Worm (Caenorhabditis elegans) whole organism, L4 larva: ENCODE measurements around the gene sphk-1.

ENCODE experiments used
- D1046.2 ChIP-seq: fragments of 200-800 bp; sonication (Bioruptor generic); IDR thresholded peaks from 2 replicates; pipeline ENCODE4 v1.3.6; 2022; ENCODE audit warnings: missing genetic modification characterization, missing compliant biosample characterization
- T26A8.4 ChIP-seq: fragments of 200-800 bp; sonication (Bioruptor generic); IDR thresholded peaks from 2 replicates; pipeline ENCODE4 v1.3.6; 2022; ENCODE audit warnings: missing genetic modification characterization, missing compliant biosample characterization
- Y48G9A.11 ChIP-seq: fragments of 200-800 bp; sonication (Bioruptor generic); IDR thresholded peaks from 2 replicates; pipeline ENCODE4 v1.3.6; 2022; ENCODE audit warnings: missing genetic modification reagents, missing genetic modification characterization, missing compliant biosample characterization
- aha-1 ChIP-seq: fragments of 150-350 bp; peaks from one replicate; lab custom pipeline; 2014; ENCODE audit warnings: missing biosample characterization, missing genetic modification characterization
- ama-1 ChIP-seq: fragments of 150-350 bp; optimal IDR thresholded peaks from 2 replicates; lab custom pipeline; 2014; ENCODE audit warnings: inconsistent platforms, mixed read lengths
- arid-1 ChIP-seq: fragments of 200-800 bp; sonication (Bioruptor generic); conservative IDR thresholded peaks from 2 replicates; pipeline ENCODE4 v1.3.6; 2022; ENCODE audit warnings: missing genetic modification reagents, missing genetic modification characterization, missing compliant biosample characterization
- ceh-28 ChIP-seq: fragments of 150-350 bp; optimal IDR thresholded peaks from 2 replicates; lab custom pipeline; 2014; ENCODE audit warnings: missing biosample characterization, missing genetic modification reagents, missing genetic modification characterization
- ceh-44 ChIP-seq: fragments of 200-800 bp; sonication (Bioruptor generic); IDR thresholded peaks from 2 replicates; pipeline ENCODE4 v1.3.6; 2022; ENCODE audit warnings: missing genetic modification reagents, missing genetic modification characterization, missing compliant biosample characterization
- ces-1 ChIP-seq: fragments of 150-350 bp; sonication (generic microtip); optimal IDR thresholded peaks from 4 replicates; lab custom pipeline; 2014; ENCODE audit warnings: missing biosample characterization, missing genetic modification reagents, missing genetic modification characterization
- ctbp-1 ChIP-seq: fragments of 200-800 bp; sonication (Bioruptor generic); IDR thresholded peaks from 2 replicates; pipeline ENCODE4 v1.3.6; 2022; ENCODE audit warnings: missing genetic modification reagents, missing genetic modification characterization, missing compliant biosample characterization
- daf-16 ChIP-seq, 3 experiments: sonication (generic microtip); optimal IDR thresholded peaks; 2 replicates each; lab custom pipeline; 2016 to 2017; ENCODE audit warnings: missing genetic modification characterization in 3 of 3, missing genetic modification reagents in 3 of 3, mild to moderate bottlenecking in 2 of 3, missing compliant biosample characterization in 2 of 3, missing biosample characterization in 1 of 3, moderate library complexity in 1 of 3
- dmd-6 ChIP-seq: fragments of 200-800 bp; sonication (Bioruptor generic); IDR thresholded peaks from 2 replicates; pipeline ENCODE4 v1.3.6; 2022; ENCODE audit warnings: missing genetic modification reagents, missing genetic modification characterization, missing compliant biosample characterization
- duxl-1 ChIP-seq: sonication (generic microtip); optimal IDR thresholded peaks from 2 replicates; lab custom pipeline; 2016; ENCODE audit warnings: mild to moderate bottlenecking, missing genetic modification characterization, moderate library complexity, missing compliant biosample characterization; ENCODE audit not compliant: poor library complexity
- dve-1 ChIP-seq: sonication (generic microtip); optimal IDR thresholded peaks from 2 replicates; lab custom pipeline; 2017; ENCODE audit warnings: antibody characterized with exemption, mild to moderate bottlenecking, missing genetic modification characterization, missing compliant biosample characterization; ENCODE audit not compliant: insufficient read depth
- egl-27 ChIP-seq: sonication (generic microtip); optimal IDR thresholded peaks from 3 replicates; lab custom pipeline; 2017; ENCODE audit warnings: missing biosample characterization, missing genetic modification reagents, missing genetic modification characterization
- hif-1 ChIP-seq, 2 experiments: sonication (generic microtip); optimal IDR thresholded peaks; 2 replicates each; lab custom pipeline; 2016 to 2017; ENCODE audit warnings: missing compliant biosample characterization in 2 of 2, missing genetic modification characterization in 2 of 2, missing genetic modification reagents in 2 of 2, missing genotype in 2 of 2, mild to moderate bottlenecking in 1 of 2
- hlh-11 ChIP-seq: fragments of 200-800 bp; sonication (Bioruptor generic); optimal IDR thresholded peaks from 2 replicates; lab custom pipeline; 2018; ENCODE audit warnings: mild to moderate bottlenecking, missing genetic modification characterization, missing compliant biosample characterization
- hlh-30 ChIP-seq: sonication (generic microtip); optimal IDR thresholded peaks from 2 replicates; lab custom pipeline; 2017; ENCODE audit warnings: antibody characterized with exemption, mild to moderate bottlenecking, missing genetic modification characterization, missing compliant biosample characterization; ENCODE audit not compliant: insufficient read depth
- hmg-1.1 ChIP-seq: fragments of 200-800 bp; sonication (Bioruptor generic); IDR thresholded peaks from 2 replicates; pipeline ENCODE4 v1.3.6; 2022; ENCODE audit warnings: missing genetic modification reagents, missing genetic modification characterization, missing compliant biosample characterization
- lin-38 ChIP-seq: fragments of 200-800 bp; sonication (Bioruptor generic); IDR thresholded peaks from 2 replicates; pipeline ENCODE4 v1.3.6; 2022; ENCODE audit warnings: missing genetic modification reagents, missing genetic modification characterization, missing compliant biosample characterization
- lsy-2 ChIP-seq, 2 experiments: fragments of 150-350 bp in 1 of 2; sonication (generic microtip) in 1 of 2; optimal IDR thresholded peaks; 2 replicates each; lab custom pipeline; 2014 to 2017; ENCODE audit warnings: missing biosample characterization in 2 of 2, missing genetic modification characterization in 2 of 2
- madf-5 ChIP-seq, 2 experiments: fragments of 200-800 bp; sonication (Bioruptor generic); IDR thresholded peaks; 2 replicates each; pipeline ENCODE4 v1.3.6; 2022; ENCODE audit warnings: missing compliant biosample characterization in 2 of 2, missing genetic modification characterization in 2 of 2
- mdl-1 ChIP-seq, 2 experiments: fragments of 150-350 bp in 1 of 2; sonication (generic microtip) in 1 of 2; optimal IDR thresholded peaks; 2 replicates each; lab custom pipeline; 2014 to 2017; ENCODE audit warnings: missing biosample characterization in 2 of 2, missing genetic modification characterization in 2 of 2
- mep-1 ChIP-seq: fragments of 150-350 bp; sonication (generic microtip); optimal IDR thresholded peaks from 3 replicates; lab custom pipeline; 2014; ENCODE audit warnings: missing biosample characterization, missing genetic modification characterization
- mes-2 ChIP-seq: sonication (generic microtip); optimal IDR thresholded peaks from 2 replicates; lab custom pipeline; 2016; ENCODE audit warnings: missing genotype, mild to moderate bottlenecking, missing genetic modification characterization, missing compliant biosample characterization; ENCODE audit not compliant: poor library complexity, severe bottlenecking
- mxl-3 ChIP-seq: fragments of 200-800 bp; sonication (Bioruptor generic); optimal IDR thresholded peaks from 2 replicates; lab custom pipeline; 2018; ENCODE audit warnings: mild to moderate bottlenecking, missing genetic modification characterization, missing compliant biosample characterization
- nhr-10 ChIP-seq: fragments of 150-350 bp; optimal IDR thresholded peaks from 2 replicates; lab custom pipeline; 2014; ENCODE audit warnings: missing biosample characterization, missing genetic modification characterization
- nhr-11 ChIP-seq: fragments of 150-350 bp; optimal IDR thresholded peaks from 2 replicates; lab custom pipeline; 2014; ENCODE audit warnings: missing biosample characterization, missing genetic modification characterization
- nhr-28 ChIP-seq: fragments of 150-350 bp; optimal IDR thresholded peaks from 2 replicates; lab custom pipeline; 2014; ENCODE audit warnings: missing biosample characterization, missing genetic modification characterization
- nhr-41 ChIP-seq: fragments of 200-800 bp; sonication (Bioruptor generic); IDR thresholded peaks from 2 replicates; pipeline ENCODE4 v1.3.6; 2022; ENCODE audit warnings: missing genetic modification reagents, missing genetic modification characterization, missing compliant biosample characterization
- nhr-48 ChIP-seq: sonication (generic microtip); optimal IDR thresholded peaks from 2 replicates; lab custom pipeline; 2016; ENCODE audit warnings: mild to moderate bottlenecking, missing genetic modification characterization, missing compliant biosample characterization
- nhr-6 ChIP-seq: fragments of 150-350 bp; optimal IDR thresholded peaks from 2 replicates; lab custom pipeline; 2014; ENCODE audit warnings: missing biosample characterization, missing genetic modification characterization
- nhr-76 ChIP-seq: fragments of 150-350 bp; optimal IDR thresholded peaks from 2 replicates; lab custom pipeline; 2014; ENCODE audit warnings: missing biosample characterization, missing genetic modification characterization
- pha-4 ChIP-seq, 2 experiments: fragments of 150-350 bp in 1 of 2; fragments of 200-800 bp in 1 of 2; sonication (Bioruptor generic) in 1 of 2; IDR thresholded peaks in 1 of 2; optimal IDR thresholded peaks in 1 of 2; 2 replicates each; pipeline versions ENCODE4 v1.3.6 to Lab custom; 2014 to 2022; ENCODE audit warnings: missing genetic modification characterization in 2 of 2, missing genetic modification reagents in 2 of 2, missing biosample characterization in 1 of 2, missing compliant biosample characterization in 1 of 2
- pqm-1 ChIP-seq: sonication (generic microtip); optimal IDR thresholded peaks from 2 replicates; lab custom pipeline; 2017; ENCODE audit warnings: missing biosample characterization, missing genetic modification characterization
- saeg-2 ChIP-seq: fragments of 200-800 bp; sonication (Bioruptor generic); IDR thresholded peaks from 2 replicates; pipeline ENCODE4 v1.3.6; 2022; ENCODE audit warnings: missing genetic modification reagents, missing genetic modification characterization, missing compliant biosample characterization
- tra-1 ChIP-seq: fragments of 200-800 bp; sonication (Bioruptor generic); IDR thresholded peaks from 2 replicates; pipeline ENCODE4 v1.3.6; 2022; ENCODE audit warnings: missing genetic modification reagents, missing genetic modification characterization, missing compliant biosample characterization
- unc-39 ChIP-seq: sonication (generic microtip); optimal IDR thresholded peaks from 2 replicates; lab custom pipeline; 2017; ENCODE audit warnings: missing biosample characterization, missing genetic modification characterization
- unc-62 ChIP-seq, 3 experiments: fragments of 150-350 bp in 1 of 3; sonication (generic microtip); optimal IDR thresholded peaks in 2 of 3; peaks in 1 of 3; 1 replicate in 1 of 3; 2 replicates in 2 of 3; lab custom pipeline; 2014 to 2017; ENCODE audit warnings: missing biosample characterization in 3 of 3, missing genetic modification characterization in 3 of 3, missing genetic modification reagents in 3 of 3, missing genotype in 1 of 3
- vab-7 ChIP-seq: fragments of 200-800 bp; sonication (Bioruptor generic); IDR thresholded peaks from 2 replicates; pipeline ENCODE4 v1.3.6; 2022; ENCODE audit warnings: missing genetic modification reagents, missing genetic modification characterization, missing compliant biosample characterization
- zfp-3 ChIP-seq: fragments of 200-800 bp; sonication (Bioruptor generic); conservative IDR thresholded peaks from 2 replicates; pipeline ENCODE4 v1.3.6; 2022; ENCODE audit warnings: missing genetic modification reagents, missing genetic modification characterization, missing compliant biosample characterization
- zip-2 ChIP-seq: fragments of 150-350 bp; optimal IDR thresholded peaks from 2 replicates; lab custom pipeline; 2014; ENCODE audit warnings: missing biosample characterization, missing genetic modification characterization

sphk-1 gene

ce11 chrII:8744555-8745448, 43.3 kb upstream of the sphk-1 start (continued):
- TF ChIP-seq mxl-3 (GFP tag; lab: Kevin White, UChicago) (peak; percentile 40), daf-16 (GFP tag; optimal IDR thresholded peaks at IDR 0.05; lab: Kevin White, UChicago) (no peak), daf-16 (tag; optimal IDR thresholded peaks at IDR 0.05; lab: Kevin White, UChicago) (peak; percentile 31), hlh-30 (peak; percentile 26), pha-4 (GFP tag; IDR thresholded peaks at IDR 0.05; lab: Robert Waterston, UW) (peak; percentile 22; the same call in 1 of the 2 replicates), pha-4 (tag; optimal IDR thresholded peaks at IDR 0.05; lab: Kevin White, UChicago) (no peak), D1046.2 (GFP tag; lab: Robert Waterston, UW) (peak; percentile 77), zfp-3 (peak; percentile 67), duxl-1 (tag; lab: Kevin White, UChicago) (peak; percentile 64), ceh-44 (GFP tag; lab: Robert Waterston, UW) (0 out of 2 replicates have a peak, but pooled peaks have one; percentile 3)

ce11 chrII:8743379-8744173, 42.1 kb upstream of the sphk-1 start, which contains the start of gene mak-1:
mak-1 (plus strand) TSS chrII:8744071.
- TF ChIP-seq ces-1 (GFP tag; lab: Kevin White, UChicago) (no peak), pqm-1 (tag; lab: Kevin White, UChicago) (peak; percentile 37), madf-5 (GFP tag; IDR thresholded peaks at IDR 0.05; lab: Robert Waterston, UW) (no peak), hif-1 (tag; optimal IDR thresholded peaks at IDR 0.05; lab: Kevin White, UChicago) (peak in 1 of 2 experiments; percentile 45), unc-39 (no peak), nhr-28 (tag; lab: Kevin White, UChicago) (peak; percentile 96), egl-27 (no peak), zip-2 (tag; lab: Kevin White, UChicago) (no peak), ceh-28 (tag; lab: Kevin White, UChicago) (peak; percentile 8), dmd-6 (GFP tag; lab: Robert Waterston, UW) (peak; percentile 52; the same call in 1 of the 2 replicates), nhr-11 (peak; percentile 23), mdl-1 (tag; optimal IDR thresholded peaks at IDR 0.05; lab: Kevin White, UChicago) (peak; percentile 27 to 88), nhr-48 (tag; lab: Kevin White, UChicago) (peak; percentile 87), ctbp-1 (no peak), dve-1 (tag; lab: Kevin White, UChicago) (peak; percentile 73), tra-1 (GFP tag; lab: Robert Waterston, UW) (0 out of 2 replicates have a peak, but pooled peaks have one; percentile 21), nhr-41 (GFP tag; lab: Robert Waterston, UW) (no peak), T26A8.4 (GFP tag; lab: Robert Waterston, UW) (peak; percentile 43; the same call in 1 of the 2 replicates), arid-1 (GFP tag; lab: Robert Waterston, UW) (peak; percentile 39; the same call in 1 of the 2 replicates), hmg-1.1 (GFP tag; lab: Robert Waterston, UW) (0 out of 2 replicates have a peak, but pooled peaks have one; percentile 15), mes-2 (peak; percentile 20), hlh-11 (tag; lab: Kevin White, UChicago) (peak; percentile 74), nhr-76 (tag; lab: Kevin White, UChicago) (no peak), nhr-6 (peak; percentile 39), vab-7 (0 out of 2 replicates have a peak, but pooled peaks have one; percentile 4), hlh-30 (peak; percentile 48), lin-38 (GFP tag; lab: Robert Waterston, UW) (0 out of 2 replicates have a peak, but pooled peaks have one; percentile 21), nhr-10 (tag; lab: Kevin White, UChicago) (peak; percentile 77), saeg-2 (GFP tag; lab: Robert Waterston, UW) (no peak), daf-16 (GFP tag; optimal IDR thresholded peaks at IDR 0.05; lab: Kevin White, UChicago) (no peak), daf-16 (tag; optimal IDR thresholded peaks at IDR 0.05; lab: Kevin White, UChicago) (peak; percentile 68), mep-1 (no peak), lsy-2 (tag; optimal IDR thresholded peaks at IDR 0.05; lab: Kevin White, UChicago) (peak in 1 of 2 experiments; percentile 33), Y48G9A.11 (GFP tag; lab: Robert Waterston, UW) (peak; percentile 30; the same call in 1 of the 2 replicates), unc-62 (GFP tag; optimal IDR thresholded peaks at IDR 0.05 in 1 of 2; lab: Kevin White, UChicago) (peak in 1 of 2 experiments; percentile 33), unc-62 (tag; optimal IDR thresholded peaks at IDR 0.05; lab: Kevin White, UChicago) (no peak), ama-1 (peak; percentile 94), aha-1 (peak; percentile 96)
